Worm (Caenorhabditis elegans): ENCODE data around the gene eppl-1.

The eppl-1 gene

ce11 chrIV:8420961-8421360, 30.6 kb downstream of the eppl-1 start, which contains the start of gene M116.5:
TSS of gene M116.5 (minus strand) at chrIV:8421061.
- TF ChIP-seq T23F11.4 (GFP tag; optimal IDR thresholded peaks at IDR 0.05), result no peak
- no peak for TF ChIP-seq pros-1 (tag; optimal IDR thresholded peaks at IDR 0.05)
- TF ChIP-seq ceh-30 (tag; optimal IDR thresholded peaks at IDR 0.05), result no peak
- no peak for TF ChIP-seq hlh-30 (tag; optimal IDR thresholded peaks at IDR 0.05; ENCODE audit: insufficient read depth)
- TF ChIP-seq pqm-1 (tag; optimal IDR thresholded peaks at IDR 0.05), result no peak
- no peak for TF ChIP-seq ceh-45 (GFP tag; IDR thresholded peaks at IDR 0.05)
- no peak for TF ChIP-seq ceh-14 (tag; optimal IDR thresholded peaks at IDR 0.05)
- no peak for TF ChIP-seq zip-5 (tag; optimal IDR thresholded peaks at IDR 0.05)
- TF ChIP-seq syd-9 (tag; optimal IDR thresholded peaks at IDR 0.05), result no peak
- no peak for TF ChIP-seq ceh-24 (tag; optimal IDR thresholded peaks at IDR 0.05)
